Fruit fly (Drosophila melanogaster) whole organism, embryonic: ENCODE results near the gene Ir87a.
A peak's percentile ranks its signal among the peaks of the same experiment; 100 is the strongest.

ENCODE experiments used
- Atf3 ChIP-seq: fragments of 200-800 bp; sonication (Bioruptor generic); optimal IDR thresholded peaks from 3 replicates; lab custom pipeline; 2016; ENCODE audit warnings: missing biosample characterization, missing genetic modification characterization
- CG10209 ChIP-seq: fragments of 200-800 bp; sonication (Bioruptor generic); optimal IDR thresholded peaks from 3 replicates; lab custom pipeline; 2017; ENCODE audit warnings: missing biosample characterization, mild to moderate bottlenecking, missing genetic modification characterization, missing genetic modification reagents
- CG10979 ChIP-seq: fragments of 200-800 bp; sonication (Bioruptor generic); optimal IDR thresholded peaks from 2 replicates; lab custom pipeline; 2018; ENCODE audit warnings: missing biosample characterization, mild to moderate bottlenecking, missing genetic modification characterization, moderate library complexity
- CG11085 ChIP-seq: fragments of 200-800 bp; sonication (Bioruptor generic); IDR thresholded peaks from 2 replicates; pipeline ENCODE4 v1.3.6; 2022; ENCODE audit warnings: missing biosample characterization, missing genetic modification characterization
- CG13287 ChIP-seq: fragments of 200-800 bp; sonication (Bioruptor generic); IDR thresholded peaks from 2 replicates; pipeline ENCODE4 v1.3.6; 2022; ENCODE audit warnings: missing biosample characterization, missing genetic modification characterization; ENCODE audit not compliant: partially characterized antibody
- CG14710 ChIP-seq: fragments of 200-800 bp; sonication (Bioruptor generic); optimal IDR thresholded peaks from 3 replicates; lab custom pipeline; 2019; ENCODE audit warnings: missing biosample characterization, mild to moderate bottlenecking, missing genetic modification characterization, moderate library complexity
- CG15514 ChIP-seq: fragments of 200-800 bp; sonication (Bioruptor generic); optimal IDR thresholded peaks from 3 replicates; lab custom pipeline; 2017; ENCODE audit warnings: missing biosample characterization, missing genetic modification characterization, mild to moderate bottlenecking, moderate library complexity, missing genetic modification reagents
- CG1603 ChIP-seq: fragments of 200-800 bp; sonication (Bioruptor generic); optimal IDR thresholded peaks from 2 replicates; lab custom pipeline; 2019; ENCODE audit warnings: missing biosample characterization, mild to moderate bottlenecking, missing genetic modification characterization, moderate library complexity
- CG1832 ChIP-seq: fragments of 200-800 bp; sonication (Bioruptor generic); optimal IDR thresholded peaks from 2 replicates; lab custom pipeline; 2017; ENCODE audit warnings: missing biosample characterization, mild to moderate bottlenecking, missing genetic modification characterization, inconsistent platforms
- CG18619 ChIP-seq: fragments of 200-800 bp; sonication (Bioruptor generic); optimal IDR thresholded peaks from 3 replicates; lab custom pipeline; 2017; ENCODE audit warnings: missing biosample characterization, mild to moderate bottlenecking, missing genetic modification characterization
- CG2202 ChIP-seq: fragments of 200-800 bp; sonication (Bioruptor generic); optimal IDR thresholded peaks from 2 replicates; lab custom pipeline; 2018; ENCODE audit warnings: missing biosample characterization, mild to moderate bottlenecking, missing genetic modification characterization
- CG2712 ChIP-seq: fragments of 200-800 bp; optimal IDR thresholded peaks from 3 replicates; lab custom pipeline; 2019; ENCODE audit warnings: missing biosample characterization, mild to moderate bottlenecking, missing genetic modification characterization, moderate library complexity
- CG2889 ChIP-seq: fragments of 200-800 bp; sonication (Bioruptor generic); IDR thresholded peaks from 3 replicates; pipeline ENCODE4 v1.3.6; 2022; ENCODE audit warnings: missing biosample characterization, missing genetic modification characterization
- CG30431 ChIP-seq: fragments of 200-800 bp; sonication (Bioruptor generic); optimal IDR thresholded peaks from 2 replicates; lab custom pipeline; 2017; ENCODE audit warnings: missing biosample characterization, missing genetic modification characterization
- CG31224 ChIP-seq: fragments of 200-800 bp; sonication (Bioruptor generic); IDR thresholded peaks from 2 replicates; pipeline ENCODE4 v1.3.6; 2022; ENCODE audit warnings: missing biosample characterization, missing genetic modification characterization
- CG34376 ChIP-seq: fragments of 200-800 bp; sonication (Bioruptor generic); optimal IDR thresholded peaks from 2 replicates; lab custom pipeline; 2018; ENCODE audit warnings: missing biosample characterization, mild to moderate bottlenecking, missing genetic modification characterization
- CG4282 ChIP-seq: fragments of 200-800 bp; sonication (Bioruptor generic); optimal IDR thresholded peaks from 2 replicates; lab custom pipeline; 2016; ENCODE audit warnings: missing biosample characterization, missing genetic modification characterization
- CG4404 ChIP-seq: fragments of 200-800 bp; sonication (Bioruptor generic); IDR thresholded peaks from 2 replicates; pipeline ENCODE4 v1.3.6; 2022; ENCODE audit warnings: missing biosample characterization, missing genetic modification characterization
- CG4730 ChIP-seq: fragments of 200-800 bp; sonication (Bioruptor generic); IDR thresholded peaks from 2 replicates; pipeline ENCODE4 v1.3.6; 2022; ENCODE audit warnings: missing biosample characterization, missing genetic modification characterization
- CG4854 ChIP-seq: fragments of 200-800 bp; sonication (Bioruptor generic); optimal IDR thresholded peaks from 2 replicates; lab custom pipeline; 2016; ENCODE audit warnings: missing biosample characterization, missing genetic modification characterization, inconsistent platforms
- CG7963 ChIP-seq: fragments of 200-800 bp; sonication (Bioruptor generic); IDR thresholded peaks from 3 replicates; pipeline ENCODE4 v1.3.6; 2022; ENCODE audit warnings: missing biosample characterization, missing genetic modification characterization; ENCODE audit not compliant: partially characterized antibody
- CG7987 ChIP-seq: fragments of 200-800 bp; sonication (Bioruptor generic); optimal IDR thresholded peaks from 2 replicates; lab custom pipeline; 2018; ENCODE audit warnings: missing biosample characterization, mild to moderate bottlenecking, missing genetic modification characterization, moderate library complexity
- CG8089 ChIP-seq: fragments of 200-800 bp; sonication (Bioruptor generic); optimal IDR thresholded peaks from 3 replicates; lab custom pipeline; 2016; ENCODE audit warnings: missing biosample characterization, missing genetic modification characterization
- CG8290 ChIP-seq, 3 experiments: fragments of 200-800 bp; sonication (Bioruptor generic); optimal IDR thresholded peaks; 2 replicates each; lab custom pipeline; 2016 to 2019; ENCODE audit warnings: missing biosample characterization in 3 of 3, missing genetic modification characterization in 3 of 3, mild to moderate bottlenecking in 2 of 3, moderate library complexity in 1 of 3
- CG9437 ChIP-seq: fragments of 200-800 bp; sonication (Bioruptor generic); optimal IDR thresholded peaks from 2 replicates; lab custom pipeline; 2018; ENCODE audit warnings: missing biosample characterization, mild to moderate bottlenecking, missing genetic modification characterization
- CG9797 ChIP-seq: fragments of 200-800 bp; sonication (Bioruptor generic); optimal IDR thresholded peaks from 3 replicates; lab custom pipeline; 2018; ENCODE audit warnings: missing biosample characterization, mild to moderate bottlenecking, missing genetic modification characterization
- CoRest ChIP-seq: fragments of 200-800 bp; sonication (Bioruptor generic); optimal IDR thresholded peaks from 3 replicates; lab custom pipeline; 2018; ENCODE audit warnings: missing biosample characterization, mild to moderate bottlenecking, missing genetic modification characterization, moderate library complexity
- Dad ChIP-seq: fragments of 200-800 bp; sonication (Bioruptor generic); optimal IDR thresholded peaks from 3 replicates; lab custom pipeline; 2016; ENCODE audit warnings: missing biosample characterization, missing genetic modification characterization
- Dfd ChIP-seq, 2 experiments: fragments of >200 bp; optimal IDR thresholded peaks; 2 replicates each; lab custom pipeline; 2017; ENCODE audit warnings: missing biosample characterization in 2 of 2, missing genetic modification characterization in 2 of 2
- Drgx ChIP-seq: fragments of 200-800 bp; sonication (Bioruptor generic); IDR thresholded peaks from 2 replicates; pipeline ENCODE4 v1.3.6; 2022; ENCODE audit warnings: missing biosample characterization, missing genetic modification characterization
- Gsc ChIP-seq: fragments of 200-800 bp; sonication (Bioruptor generic); IDR thresholded peaks from 2 replicates; pipeline ENCODE4 v1.3.6; 2022; ENCODE audit warnings: missing biosample characterization, missing genetic modification characterization
- Gug ChIP-seq: fragments of 200-800 bp; sonication (Bioruptor generic); IDR thresholded peaks from 4 replicates; pipeline ENCODE4 v1.3.6; 2022; ENCODE audit warnings: missing biosample characterization, missing genetic modification characterization
- Hand ChIP-seq: fragments of 200-800 bp; sonication (Bioruptor generic); optimal IDR thresholded peaks from 2 replicates; lab custom pipeline; 2017; ENCODE audit warnings: mild to moderate bottlenecking, missing biosample characterization, missing genetic modification reagents, missing genetic modification characterization
- Hmx ChIP-seq: fragments of 200-800 bp; sonication (Bioruptor generic); optimal IDR thresholded peaks from 2 replicates; lab custom pipeline; 2016; ENCODE audit warnings: missing biosample characterization, missing genetic modification characterization
- Mad ChIP-seq: fragments of 200-800 bp; sonication (Bioruptor generic); optimal IDR thresholded peaks from 2 replicates; lab custom pipeline; 2016; ENCODE audit warnings: missing biosample characterization, missing genetic modification characterization
- PHDP ChIP-seq: fragments of 200-800 bp; sonication (Bioruptor generic); optimal IDR thresholded peaks from 3 replicates; lab custom pipeline; 2018; ENCODE audit warnings: missing biosample characterization, mild to moderate bottlenecking, missing genetic modification characterization, moderate library complexity
- Scr ChIP-seq: fragments of 200-800 bp; sonication (Bioruptor generic); IDR thresholded peaks from 2 replicates; pipeline ENCODE4 v1.3.6; 2022; ENCODE audit warnings: missing biosample characterization, missing genetic modification characterization; ENCODE audit not compliant: partially characterized antibody
- ab ChIP-seq: fragments of 200-800 bp; sonication (Bioruptor generic); optimal IDR thresholded peaks from 2 replicates; lab custom pipeline; 2016; ENCODE audit warnings: missing biosample characterization, missing genetic modification characterization
- amos ChIP-seq: fragments of 200-800 bp; sonication (Bioruptor generic); IDR thresholded peaks from 2 replicates; pipeline ENCODE4 v1.3.6; 2022; ENCODE audit warnings: missing biosample characterization, missing genetic modification characterization; ENCODE audit not compliant: partially characterized antibody
- ash1 ChIP-seq: fragments of 200-800 bp; sonication (Bioruptor generic); optimal IDR thresholded peaks from 2 replicates; lab custom pipeline; 2018; ENCODE audit warnings: missing biosample characterization, mild to moderate bottlenecking, missing genetic modification characterization
- btn ChIP-seq: fragments of 200-800 bp; sonication (Bioruptor generic); optimal IDR thresholded peaks from 2 replicates; lab custom pipeline; 2016; ENCODE audit warnings: missing biosample characterization, missing genetic modification characterization
- danr ChIP-seq: fragments of 200-800 bp; sonication (Bioruptor generic); IDR thresholded peaks from 2 replicates; pipeline ENCODE4 v1.3.6; 2022; ENCODE audit warnings: missing biosample characterization, missing genetic modification characterization
- ham ChIP-seq: fragments of 200-800 bp; sonication (Bioruptor generic); IDR thresholded peaks from 2 replicates; pipeline ENCODE4 v1.3.6; 2022; ENCODE audit warnings: missing biosample characterization, missing genetic modification characterization
- lmd ChIP-seq: fragments of 200-800 bp; sonication (Bioruptor generic); IDR thresholded peaks from 2 replicates; pipeline ENCODE4 v1.3.6; 2022; ENCODE audit warnings: missing biosample characterization, missing genetic modification characterization
- mam ChIP-seq: fragments of 200-800 bp; sonication (Bioruptor generic); optimal IDR thresholded peaks from 3 replicates; lab custom pipeline; 2016; ENCODE audit warnings: missing biosample characterization, missing genetic modification characterization
- nmo ChIP-seq: fragments of 200-800 bp; sonication (Bioruptor generic); optimal IDR thresholded peaks from 2 replicates; lab custom pipeline; 2018; ENCODE audit warnings: missing biosample characterization, mild to moderate bottlenecking, missing genetic modification characterization, moderate library complexity
- phol ChIP-seq: fragments of 200-800 bp; sonication (Bioruptor generic); optimal IDR thresholded peaks from 3 replicates; lab custom pipeline; 2018; ENCODE audit warnings: missing biosample characterization, mild to moderate bottlenecking, missing genetic modification characterization, moderate library complexity
- psq ChIP-seq: fragments of 200-800 bp; sonication (Bioruptor generic); optimal IDR thresholded peaks from 2 replicates; lab custom pipeline; 2017; ENCODE audit warnings: missing biosample characterization, missing genetic modification characterization
- sr ChIP-seq: fragments of 200-800 bp; sonication (Bioruptor generic); IDR thresholded peaks from 3 replicates; pipeline ENCODE4 v1.3.6; 2022; ENCODE audit warnings: missing biosample characterization, missing genetic modification characterization
- ssp ChIP-seq: fragments of 200-800 bp; sonication (Bioruptor generic); IDR thresholded peaks from 2 replicates; pipeline ENCODE4 v1.3.6; 2022; ENCODE audit warnings: missing biosample characterization, missing genetic modification characterization

Gene Ir87a

dm6 chr3R:13453955-13454354, 33.9 kb downstream of the Ir87a start (continued):
- TF ChIP-seq CG4730 (GFP tag; lab: Robert Waterston, UW) (peak; percentile 79), CG34376 (GFP tag; lab: Kevin White, UChicago) (no peak), CG31224 (peak; percentile 74), Atf3 (no peak), lmd (peak; percentile 79; the same call in 1 of the 2 replicates), CG14710 (peak; percentile 62), btn (no peak), Gsc (GFP tag; lab: Robert Waterston, UW) (no peak), Mad (GFP tag; lab: Kevin White, UChicago) (no peak), CG9437 (GFP tag; lab: Kevin White, UChicago) (peak; percentile 2), Dad (GFP tag; lab: Kevin White, UChicago) (no peak), CG7987 (no peak), ssp (GFP tag; lab: Robert Waterston, UW) (peak; percentile 65), CG2889 (GFP tag; lab: Robert Waterston, UW) (peak; percentile 54; the same call in 1 of the 3 replicates), CoRest (tag; lab: Kevin White, UChicago) (peak; percentile 75), CG4854 (peak; percentile 53), CG18619 (peak; percentile 64), sr (GFP tag; lab: Robert Waterston, UW) (no peak), PHDP (peak; percentile 80), CG15514 (GFP tag; lab: Kevin White, UChicago) (peak; percentile 53), nmo (peak; percentile 77), amos (GFP tag; lab: Robert Waterston, UW) (no peak), CG9797 (GFP tag; lab: Kevin White, UChicago) (no peak), Drgx (GFP tag; lab: Robert Waterston, UW) (no peak), ash1 (GFP tag; lab: Kevin White, UChicago) (no peak), CG8290 (GFP tag; optimal IDR thresholded peaks at IDR 0.05; lab: Kevin White, UChicago) (no peak), CG8290 (tag; optimal IDR thresholded peaks at IDR 0.05; lab: Kevin White, UChicago) (no peak), danr (GFP tag; lab: Robert Waterston, UW) (peak; percentile 44), mam (GFP tag; lab: Kevin White, UChicago) (peak; percentile 68), CG1832 (no peak), Scr (GFP tag; lab: Robert Waterston, UW) (no peak), CG11085 (GFP tag; lab: Robert Waterston, UW) (peak; percentile 56), CG13287 (no peak), CG8089 (GFP tag; lab: Kevin White, UChicago) (no peak), CG4404 (GFP tag; lab: Robert Waterston, UW) (peak; percentile 37; the same call in 1 of the 2 replicates), CG4282 (GFP tag; lab: Kevin White, UChicago) (no peak), psq (no peak), CG7963 (GFP tag; lab: Robert Waterston, UW) (no peak), CG10979 (tag; lab: Kevin White, UChicago) (peak; percentile 79), CG1603 (tag; lab: Kevin White, UChicago) (no peak), ham (GFP tag; lab: Robert Waterston, UW) (0 out of 2 replicates have a peak, but pooled peaks have one; percentile 17), Hmx (GFP tag; lab: Kevin White, UChicago) (peak; percentile 50), ab (GFP tag; lab: Kevin White, UChicago) (no peak), CG10209 (peak; percentile 61), Gug (GFP tag; lab: Robert Waterston, UW) (peak; percentile 44; the same call in 2 of the 4 replicates), phol (peak; percentile 73), CG30431 (no peak), Hand (GFP tag; lab: Kevin White, UChicago) (no peak), Dfd (GFP tag; optimal IDR thresholded peaks at IDR 0.05; lab: Kevin White, UChicago) (no peak), CG2712 (tag; lab: Kevin White, UChicago) (peak; percentile 82), CG2202 (tag; lab: Kevin White, UChicago) (no peak)
